Fruit fly (Drosophila melanogaster): ENCODE data around the gene Der-2.

The Der-2 gene

DNA sequence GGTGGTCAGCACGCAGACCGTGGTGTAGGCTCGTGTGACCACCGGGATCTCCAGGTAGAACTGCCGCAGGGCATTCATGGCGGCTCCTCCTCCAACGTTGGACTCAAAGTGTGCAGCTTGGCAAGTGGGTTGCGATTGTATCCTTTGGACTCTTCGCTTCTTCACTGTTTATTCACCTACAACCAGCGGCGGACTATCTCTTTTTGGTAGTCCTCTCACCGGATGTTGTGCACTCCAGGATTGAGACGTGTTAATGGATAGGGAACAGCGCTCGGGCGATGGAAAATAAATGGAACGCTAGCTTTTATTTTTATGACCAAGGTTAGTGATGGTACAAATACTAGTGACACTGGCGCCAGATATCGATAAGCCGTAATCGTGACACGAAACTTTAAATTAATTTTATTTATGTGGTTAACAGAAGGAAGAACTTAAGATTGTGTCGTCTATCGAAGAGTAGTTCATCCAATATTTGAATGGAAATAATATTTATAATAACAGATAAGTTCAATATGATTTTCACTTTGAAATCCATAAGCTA, at the start of gene Der-2:
Gene Der-2 (minus strand): TSS at position 347 of the 541 bp plus-strand sequence.
- peak; percentile 31 for TF ChIP-seq CG17801 (GFP tag; optimal IDR thresholded peaks at IDR 0.05; ENCODE audit: partially characterized antibody)

DNA sequence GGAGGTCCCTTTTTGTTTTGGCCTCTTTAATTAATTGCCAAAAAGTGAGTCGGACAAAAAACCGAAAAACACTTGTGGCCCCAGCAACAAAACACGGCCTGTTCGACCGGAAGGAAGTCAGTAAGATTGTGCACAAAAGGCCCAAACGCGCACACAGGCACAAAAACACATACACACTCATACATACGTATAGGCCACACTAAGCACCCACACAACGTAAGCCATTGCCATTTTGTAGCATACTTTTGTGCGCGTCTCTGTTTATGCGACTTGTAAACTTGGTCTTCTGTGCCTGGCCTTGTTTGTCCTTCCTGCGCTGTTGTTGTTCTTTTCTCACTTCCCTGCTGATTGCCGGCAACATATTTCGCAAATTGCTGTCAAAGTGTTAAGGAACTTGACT, 46.4 kb upstream of the Der-2 start:
- no peak for TF ChIP-seq CG17801 (GFP tag; optimal IDR thresholded peaks at IDR 0.05; ENCODE audit: partially characterized antibody)

DNA sequence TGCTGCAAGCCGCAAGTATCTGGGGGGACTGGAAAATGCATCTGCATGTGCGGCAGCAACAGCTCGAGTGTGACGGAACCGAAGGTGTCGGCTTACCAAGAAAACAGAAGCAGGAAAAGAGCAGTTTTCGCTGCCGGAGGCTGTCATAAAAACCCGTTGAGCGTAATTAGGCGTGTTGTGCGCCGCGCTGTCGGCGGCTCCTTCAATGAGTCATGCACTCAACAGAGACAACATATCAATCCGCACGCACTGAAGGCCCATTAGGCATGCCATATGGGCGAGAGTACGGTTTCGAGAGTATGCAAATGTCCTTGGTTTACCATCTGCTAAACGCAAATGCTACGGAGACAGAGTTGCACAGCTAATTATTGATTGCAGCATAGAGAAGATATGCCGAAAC, 44.4 kb upstream of the Der-2 start:
- TF ChIP-seq CG17801 (GFP tag; optimal IDR thresholded peaks at IDR 0.05; ENCODE audit: partially characterized antibody), result no peak

DNA sequence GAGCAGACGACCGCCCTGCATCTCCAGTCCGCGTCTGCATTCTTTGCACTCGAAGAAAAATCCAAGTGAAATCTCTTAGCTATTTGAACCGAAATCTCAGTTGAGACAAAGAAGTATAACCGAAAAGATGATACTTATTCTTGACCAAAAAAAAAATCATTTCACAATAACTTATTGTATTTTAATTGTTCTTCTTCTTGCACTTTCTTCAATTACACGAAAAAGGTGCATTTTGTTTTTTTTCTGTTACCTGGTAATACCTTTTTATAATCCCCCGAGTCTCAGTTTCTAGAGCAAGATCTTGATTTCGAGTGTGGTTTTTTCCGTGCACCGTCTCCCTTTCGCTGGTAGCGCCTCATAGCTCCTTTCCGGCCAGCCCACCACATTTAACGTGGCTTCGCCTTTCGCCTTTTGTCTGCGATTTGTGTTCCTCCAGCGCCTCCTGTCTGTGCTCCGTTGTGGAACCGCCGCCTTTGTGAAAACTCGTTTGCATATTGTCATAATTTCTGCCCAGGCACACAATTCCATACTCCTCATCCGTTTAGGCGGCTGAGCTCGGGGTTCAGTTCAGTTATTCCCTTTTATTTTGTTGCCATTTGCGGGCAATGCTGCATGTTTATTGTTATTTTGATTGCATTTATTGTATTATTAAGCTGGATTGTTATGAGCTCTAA, 42.8 kb upstream of the Der-2 start:
- no peak for TF ChIP-seq CG17801 (GFP tag; optimal IDR thresholded peaks at IDR 0.05; ENCODE audit: partially characterized antibody)

DNA sequence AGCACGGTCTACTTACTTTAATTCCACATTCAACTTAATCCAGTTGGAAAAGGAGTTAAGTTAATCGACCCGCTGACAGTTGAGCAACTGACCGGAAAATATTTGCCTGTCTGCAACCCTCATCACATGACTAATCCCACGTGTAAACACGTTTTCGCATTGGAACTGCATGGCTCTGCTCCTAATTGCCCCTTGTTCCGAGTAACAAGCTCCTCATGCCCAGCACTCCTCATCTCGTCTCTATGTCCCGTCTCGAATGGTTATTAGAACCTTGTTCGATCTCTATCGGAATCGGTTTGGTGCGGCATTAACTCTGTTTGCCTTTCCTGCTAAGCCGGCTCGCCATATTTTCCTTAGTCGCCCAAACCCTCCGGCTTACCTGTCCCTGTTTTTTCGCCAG, 42.2 kb upstream of the Der-2 start:
- no peak for TF ChIP-seq CG17801 (GFP tag; optimal IDR thresholded peaks at IDR 0.05; ENCODE audit: partially characterized antibody)

DNA sequence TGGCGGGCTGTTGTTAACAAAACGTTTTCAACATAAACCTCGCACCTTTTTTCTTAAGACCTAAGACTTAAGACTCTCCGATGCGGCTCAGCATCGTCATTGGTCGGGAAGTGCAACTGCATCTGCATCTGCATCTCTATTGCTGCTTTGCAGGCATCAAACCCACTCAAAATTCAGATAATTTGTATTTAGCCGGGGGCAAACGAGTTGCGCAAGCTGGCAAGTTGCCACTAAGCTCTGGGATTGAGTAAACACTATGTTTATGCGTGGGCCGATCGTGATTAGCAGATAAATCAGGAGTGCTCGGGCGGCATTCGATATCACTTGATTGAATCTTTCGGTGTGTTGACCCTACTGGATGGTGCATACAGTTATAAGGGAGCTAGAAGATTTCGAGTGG, 41.5 kb upstream of the Der-2 start:
- TF ChIP-seq CG17801 (GFP tag; optimal IDR thresholded peaks at IDR 0.05; ENCODE audit: partially characterized antibody), result no peak

DNA sequence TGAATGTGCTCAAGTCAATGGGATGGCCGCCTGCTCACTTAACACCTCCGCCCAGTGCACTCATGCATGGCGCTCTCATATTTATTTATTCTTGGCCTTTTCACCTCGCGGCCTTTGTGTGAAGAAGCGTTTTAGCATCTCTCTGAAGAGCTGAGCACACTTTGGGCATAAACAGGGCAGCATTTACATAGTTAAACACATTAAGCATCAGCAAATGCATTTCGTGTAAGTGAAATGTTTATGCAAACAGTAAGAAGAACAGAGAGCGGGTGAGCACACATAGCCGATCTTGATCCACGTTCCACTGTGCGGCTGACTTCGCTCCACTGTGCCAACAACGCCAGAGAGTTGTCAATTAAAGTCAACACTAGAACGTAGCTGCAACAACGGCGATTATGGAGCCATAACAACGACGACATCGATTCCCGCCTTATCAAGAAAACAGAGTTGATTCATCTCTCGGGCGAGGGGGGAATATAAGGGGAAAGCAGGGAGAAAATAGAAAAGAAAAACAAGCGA, 40.6 kb upstream of the Der-2 start:
- TF ChIP-seq CG17801 (GFP tag; optimal IDR thresholded peaks at IDR 0.05; ENCODE audit: partially characterized antibody), result no peak

DNA sequence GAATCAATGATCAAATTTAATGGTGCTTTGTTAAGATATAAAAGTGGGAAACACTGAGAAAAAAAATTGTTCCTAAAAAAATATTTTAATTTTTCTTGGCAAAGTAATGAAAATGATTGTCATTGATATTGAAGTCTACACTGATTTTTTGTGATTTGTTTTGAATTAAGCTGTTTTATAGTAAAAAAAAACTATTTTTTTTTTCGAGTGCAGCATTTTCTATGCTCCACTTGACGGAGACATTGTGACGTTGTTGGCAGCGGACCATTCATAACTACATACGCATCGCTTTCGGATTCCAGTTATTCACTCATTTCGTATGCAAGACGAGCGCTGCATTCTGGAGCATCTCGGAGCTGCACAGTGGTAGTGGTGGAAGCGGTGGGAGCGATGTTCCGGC, 40.2 kb upstream of the Der-2 start:
- no peak for TF ChIP-seq CG17801 (GFP tag; optimal IDR thresholded peaks at IDR 0.05; ENCODE audit: partially characterized antibody)

DNA sequence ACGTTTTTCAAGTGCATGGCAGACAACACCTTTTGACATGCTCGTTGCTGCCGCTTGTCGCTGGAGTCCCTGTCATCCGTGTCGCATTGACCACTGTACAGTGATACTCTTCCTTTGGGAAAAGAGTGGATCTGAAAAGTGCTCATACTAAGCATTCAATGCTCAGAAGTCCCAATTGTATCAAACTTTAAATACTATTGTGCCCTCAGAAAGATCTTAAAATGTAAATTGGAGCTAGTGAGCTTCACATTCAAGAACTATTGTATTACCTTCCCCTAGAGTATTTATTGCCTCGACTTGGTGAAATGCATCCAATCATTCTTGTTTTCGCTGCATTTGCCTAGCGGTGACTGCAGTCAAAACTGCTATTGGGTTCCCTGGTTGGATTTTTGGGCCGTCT, 39.4 kb upstream of the Der-2 start:
- TF ChIP-seq CG17801 (GFP tag; optimal IDR thresholded peaks at IDR 0.05; ENCODE audit: partially characterized antibody), result no peak

DNA sequence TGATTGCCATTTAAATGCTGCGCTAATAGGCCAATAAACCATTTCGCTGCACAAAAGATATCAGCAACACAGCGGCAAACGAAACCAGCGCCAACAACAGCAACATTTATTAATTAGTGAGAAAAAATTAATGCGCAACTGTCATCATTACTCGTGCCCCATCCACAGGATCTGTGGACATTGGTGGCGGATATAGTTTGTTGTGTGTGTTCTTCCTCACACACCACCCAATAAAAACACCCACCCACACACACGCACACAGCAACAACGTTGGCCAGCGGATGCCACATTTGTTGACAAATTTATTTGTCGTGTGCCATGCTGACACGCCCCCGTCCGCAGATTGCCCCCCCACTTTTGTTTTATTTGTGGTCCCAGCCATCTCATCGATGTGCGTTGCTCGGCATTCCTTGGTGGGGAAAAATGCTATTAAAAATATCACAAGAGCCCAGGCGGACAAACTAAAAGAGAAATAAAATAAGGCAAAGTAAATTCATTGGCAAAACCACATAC, 34.2 kb upstream of the Der-2 start:
- no peak for TF ChIP-seq CG17801 (GFP tag; optimal IDR thresholded peaks at IDR 0.05; ENCODE audit: partially characterized antibody)

DNA sequence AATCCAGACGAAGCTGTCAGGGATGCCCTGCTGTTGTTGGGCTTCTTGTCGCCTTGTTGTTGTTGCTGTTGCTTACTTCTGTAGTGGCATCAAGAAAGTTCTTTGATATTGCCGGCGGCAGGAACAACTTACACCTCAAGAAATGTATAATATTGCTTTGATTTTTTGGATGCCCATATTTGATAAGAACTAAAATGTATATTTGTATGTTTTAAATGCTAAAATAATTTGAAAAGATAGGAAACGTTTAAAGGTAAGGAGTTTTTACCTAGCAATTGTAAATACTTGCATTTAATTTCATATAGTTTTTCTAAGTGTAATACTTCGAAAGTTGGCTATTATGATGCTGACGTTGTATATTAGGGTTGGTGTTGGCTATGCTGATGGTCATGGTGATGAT, 26.1 kb upstream of the Der-2 start:
- TF ChIP-seq CG17801 (GFP tag; optimal IDR thresholded peaks at IDR 0.05; ENCODE audit: partially characterized antibody), result no peak

DNA sequence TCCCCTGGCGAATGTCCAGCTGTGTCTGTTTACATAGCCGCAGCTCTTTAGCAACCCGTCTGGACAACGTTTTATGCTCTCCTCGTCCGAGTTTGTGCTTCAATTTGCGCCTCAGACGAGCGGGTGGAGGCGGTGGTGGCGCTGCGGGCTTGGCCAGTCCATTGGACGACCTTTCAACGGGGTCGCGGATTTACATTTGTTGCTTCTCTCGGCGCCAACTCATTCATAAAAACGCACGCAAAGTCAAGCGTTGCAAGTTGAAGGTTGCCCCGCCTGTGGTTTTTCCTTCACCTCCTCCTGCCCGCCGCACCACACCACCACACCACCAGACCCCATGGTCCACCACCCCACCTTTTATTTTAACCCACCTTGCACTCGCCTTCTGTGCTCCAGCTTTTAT, 23.7 kb upstream of the Der-2 start:
- TF ChIP-seq CG17801 (GFP tag; optimal IDR thresholded peaks at IDR 0.05; ENCODE audit: partially characterized antibody), result no peak

DNA sequence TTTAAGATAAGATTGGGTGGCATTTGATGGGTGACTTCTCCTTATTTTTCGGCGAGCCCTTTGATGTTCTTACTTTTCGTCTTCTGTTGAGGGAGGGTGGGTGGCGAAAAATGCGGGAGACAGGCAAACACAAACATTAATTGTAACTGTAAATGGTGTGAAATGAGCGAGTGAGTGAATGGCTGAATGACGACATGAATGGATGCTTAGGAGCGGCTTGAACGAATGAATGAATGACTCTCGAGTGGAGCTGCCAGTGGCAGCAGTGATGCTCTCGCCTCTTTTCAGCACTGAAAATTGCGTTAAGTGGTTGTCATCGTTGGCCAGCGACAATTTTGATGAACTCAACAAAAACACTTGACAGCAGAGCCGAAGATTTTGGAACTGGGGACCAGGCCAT, 20.5 kb upstream of the Der-2 start:
- TF ChIP-seq CG17801 (GFP tag; optimal IDR thresholded peaks at IDR 0.05; ENCODE audit: partially characterized antibody), result no peak

DNA sequence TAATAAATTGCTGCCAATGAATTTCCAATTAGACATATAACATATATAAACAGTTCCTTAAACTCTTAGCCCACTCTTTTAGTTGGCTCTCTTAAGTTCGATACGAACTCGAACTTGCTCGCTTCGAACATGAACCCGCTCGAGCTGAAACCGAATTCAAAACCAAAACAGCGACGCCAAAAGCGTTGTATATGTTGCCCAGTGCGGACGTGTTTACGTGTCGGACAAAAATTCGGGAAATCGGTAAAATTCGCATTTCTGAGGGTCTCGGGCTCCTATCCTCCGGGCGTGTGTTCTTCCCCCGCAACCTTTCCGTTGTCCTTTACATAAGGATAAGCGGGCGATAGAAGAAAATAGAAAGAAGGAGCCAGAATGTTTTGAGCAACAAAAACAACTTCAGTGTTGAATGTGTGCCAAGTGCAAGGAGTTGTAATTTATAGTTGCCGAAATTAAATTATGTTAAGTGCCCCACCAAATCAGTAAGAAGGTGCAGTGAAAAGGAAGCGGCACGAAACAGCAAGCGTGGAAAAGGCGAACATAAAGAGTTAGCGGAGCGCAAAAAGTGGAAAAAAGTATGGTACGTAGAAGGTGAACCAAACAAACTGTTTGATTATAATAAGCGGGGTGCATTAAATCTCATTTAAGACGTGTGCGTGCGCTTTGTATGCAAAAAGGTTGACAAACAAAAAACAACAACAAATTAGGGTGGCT, 18.7 kb upstream of the Der-2 start, which contains the start of gene CG42342:
Gene CG42342 (plus strand): TSS at position 176 of the 711 bp plus-strand sequence.
- TF ChIP-seq CG17801 (GFP tag; optimal IDR thresholded peaks at IDR 0.05; ENCODE audit: partially characterized antibody), result no peak

DNA sequence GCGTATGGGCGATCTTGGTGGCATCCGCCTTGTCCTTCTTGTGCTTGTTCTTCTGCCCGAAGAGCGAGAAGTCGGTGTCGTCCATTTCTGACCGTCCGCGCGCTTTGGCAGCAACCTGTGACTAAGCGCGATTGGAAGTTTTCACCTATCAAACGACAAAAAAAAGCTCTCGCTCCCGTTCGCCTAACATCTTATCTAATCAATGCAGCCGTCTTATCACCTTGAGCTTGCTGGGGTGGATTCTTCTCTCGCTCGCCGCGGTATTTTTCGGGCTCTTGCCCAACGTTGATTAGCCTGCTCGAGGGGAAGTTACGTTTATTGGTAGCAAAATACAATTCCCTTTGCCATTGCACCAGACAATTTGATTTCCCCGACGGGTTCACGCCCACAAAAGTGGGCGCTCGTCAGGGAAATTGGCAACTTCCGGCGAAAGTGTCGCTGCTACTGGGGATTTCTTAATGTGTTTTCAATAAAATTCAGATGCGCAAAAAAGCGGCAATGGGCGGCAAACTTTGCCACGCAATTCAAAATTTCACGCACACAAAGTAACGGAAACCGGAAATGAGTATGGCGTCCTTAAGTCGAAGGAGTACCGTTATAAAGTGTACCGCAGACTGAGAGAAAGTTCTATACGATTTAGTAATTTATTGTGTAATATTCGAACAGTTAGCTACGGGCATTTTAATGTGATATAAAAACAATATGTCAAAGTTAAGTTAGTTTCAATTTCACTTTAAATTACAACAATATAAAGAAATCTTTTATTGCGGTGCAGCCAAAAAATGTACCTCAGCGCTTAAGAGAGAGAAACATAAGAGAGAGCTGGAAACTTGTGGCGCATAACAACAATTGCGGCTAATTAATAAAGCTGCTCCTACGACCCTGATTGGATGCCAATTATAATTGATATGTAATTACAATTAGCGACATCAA, 17.2 kb upstream of the Der-2 start, which contains the start of gene Decay:
Gene Decay (minus strand): TSS at position 132 of the 933 bp plus-strand sequence.
- no peak for TF ChIP-seq CG17801 (GFP tag; optimal IDR thresholded peaks at IDR 0.05; ENCODE audit: partially characterized antibody)

Measured in ovary, adult (tissue).